Worm (Caenorhabditis elegans) whole organism, L4/young adult: ENCODE measurements around the gene F34H10.1.

Experiments used
- W03F9.2 ChIP-seq: fragments of 150-350 bp; optimal IDR thresholded peaks from 2 replicates; lab custom pipeline; 2014; ENCODE audit warnings: missing biosample characterization, missing genetic modification characterization
- dao-5 ChIP-seq: sonication (generic microtip); optimal IDR thresholded peaks from 2 replicates; lab custom pipeline; 2016; ENCODE audit warnings: missing genotype, missing genetic modification characterization, moderate library complexity, missing compliant biosample characterization
- him-1 ChIP-seq: sonication (generic microtip); optimal IDR thresholded peaks from 2 replicates; lab custom pipeline; 2016; ENCODE audit warnings: missing genotype, missing genetic modification reagents, missing genetic modification characterization, missing compliant biosample characterization

F34H10.1 gene

DNA sequence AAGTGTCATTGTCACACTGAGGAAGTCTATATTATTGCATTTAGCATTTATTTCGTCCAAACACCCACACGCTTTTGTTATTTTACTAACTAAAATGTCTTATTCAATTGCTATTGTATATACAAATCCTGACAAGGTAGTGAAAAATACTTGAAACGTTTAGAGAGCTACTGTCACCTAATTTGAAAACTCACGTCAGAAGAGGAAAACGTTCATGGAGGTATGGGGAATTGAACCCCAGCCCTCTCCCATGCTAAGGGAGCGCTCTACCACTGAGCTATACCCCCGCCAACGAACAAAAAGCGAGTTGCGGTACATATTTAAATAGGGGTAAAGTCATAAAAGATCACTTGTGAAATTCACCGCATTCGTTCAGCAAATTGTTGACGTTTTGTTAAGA, 3.3 kb upstream of the F34H10.1 start:
- TF ChIP-seq dao-5 (tag; lab: Kevin White, UChicago) (peak; percentile 71), him-1 (tag; lab: Kevin White, UChicago) (no peak)

DNA sequence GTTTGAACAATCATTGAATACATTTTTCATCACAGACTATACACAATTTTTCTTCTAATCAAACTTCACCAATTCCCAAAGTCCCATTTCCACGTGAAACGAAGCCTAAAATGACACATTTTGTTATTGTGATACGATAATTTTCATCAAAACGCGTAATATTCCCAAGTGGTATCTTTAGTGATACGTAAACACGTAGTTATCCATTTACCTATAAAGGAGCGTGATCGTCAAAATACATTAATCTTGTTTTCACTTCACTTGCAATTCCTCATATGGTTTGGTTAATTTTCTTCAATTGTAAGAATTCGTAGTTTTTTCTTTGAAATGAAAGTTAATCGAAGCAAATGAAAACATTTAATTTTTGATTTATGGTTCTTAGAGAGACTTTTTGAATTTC, 3.6 kb downstream of the F34H10.1 start:
- TF ChIP-seq dao-5 (tag; lab: Kevin White, UChicago), result no peak
- no peak for TF ChIP-seq W03F9.2 (tag; lab: Kevin White, UChicago)
- TF ChIP-seq him-1 (tag; lab: Kevin White, UChicago), result no peak

DNA sequence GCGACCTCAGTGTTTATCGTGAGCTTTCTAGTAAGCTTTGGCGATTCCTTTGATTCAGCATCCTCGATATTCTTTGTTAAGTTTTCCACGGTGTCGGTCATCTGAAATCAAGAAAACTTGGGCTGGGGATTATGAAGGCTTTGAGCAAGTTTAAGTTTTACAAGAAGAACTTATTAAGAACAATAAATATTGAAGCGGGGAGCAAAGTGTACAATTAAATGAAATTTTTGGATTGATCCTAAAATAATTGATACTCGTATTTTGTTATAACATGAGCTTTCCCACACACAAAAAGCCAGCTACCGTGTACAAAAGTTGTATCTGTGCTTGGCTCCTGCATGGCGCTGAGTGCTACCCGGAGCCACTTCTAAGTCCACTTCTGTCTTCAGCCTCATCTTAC, 9.0 kb downstream of the F34H10.1 start, which contains the start of gene F34H10.3:
F34H10.3 (minus strand) TSS at position 101 of the 400 bp plus-strand sequence.
- TF ChIP-seq W03F9.2 (tag; lab: Kevin White, UChicago) (no peak), dao-5 (tag; lab: Kevin White, UChicago) (no peak), him-1 (tag; lab: Kevin White, UChicago) (no peak)

DNA sequence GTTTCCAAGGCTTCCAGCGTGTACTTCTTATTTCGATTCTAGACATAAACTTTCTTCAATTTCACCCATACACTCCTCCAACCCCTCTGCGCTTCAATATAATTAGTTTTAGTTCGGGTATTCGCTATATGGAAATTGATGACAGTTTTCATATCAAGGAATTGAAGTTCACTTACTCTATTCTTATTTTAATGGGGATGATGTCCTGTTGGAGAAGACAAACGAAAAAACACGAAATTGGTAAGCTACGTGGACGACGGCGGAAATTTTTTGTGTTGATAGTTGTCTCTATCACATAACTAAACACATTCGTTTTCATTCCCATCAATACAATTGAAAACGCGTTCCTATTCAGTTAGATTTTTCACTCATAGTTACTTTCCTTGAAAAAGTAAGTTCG, 9.5 kb downstream of the F34H10.1 start, which contains the start of gene F34H10.5:
F34H10.5 (plus strand) TSS at position 301 of the 400 bp plus-strand sequence.
- TF ChIP-seq W03F9.2 (tag; lab: Kevin White, UChicago) (no peak), dao-5 (tag; lab: Kevin White, UChicago) (no peak), him-1 (tag; lab: Kevin White, UChicago) (no peak)

DNA sequence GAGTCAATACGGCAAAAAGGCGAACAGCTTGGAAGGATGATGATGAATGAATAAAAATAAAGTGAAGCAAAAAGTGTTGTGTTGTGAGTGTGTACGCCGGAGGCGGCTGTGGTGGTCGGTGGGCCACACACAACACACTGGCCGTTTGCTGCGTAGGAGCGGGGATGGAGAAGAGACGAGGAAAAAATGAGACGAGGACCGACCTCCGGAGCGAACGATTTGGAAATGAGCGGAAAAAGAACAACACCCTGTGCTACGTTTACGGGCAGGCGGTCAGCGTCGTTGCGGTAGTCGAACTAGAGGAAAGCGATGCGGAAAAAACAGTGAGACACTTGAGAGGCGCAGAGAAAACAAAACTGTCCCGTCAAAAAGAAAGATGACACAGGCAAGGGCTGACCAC, 11.2 kb downstream of the F34H10.1 start:
- no peak for TF ChIP-seq W03F9.2 (tag; lab: Kevin White, UChicago)
- no peak for TF ChIP-seq dao-5 (tag; lab: Kevin White, UChicago)
- no peak for TF ChIP-seq him-1 (tag; lab: Kevin White, UChicago)

DNA sequence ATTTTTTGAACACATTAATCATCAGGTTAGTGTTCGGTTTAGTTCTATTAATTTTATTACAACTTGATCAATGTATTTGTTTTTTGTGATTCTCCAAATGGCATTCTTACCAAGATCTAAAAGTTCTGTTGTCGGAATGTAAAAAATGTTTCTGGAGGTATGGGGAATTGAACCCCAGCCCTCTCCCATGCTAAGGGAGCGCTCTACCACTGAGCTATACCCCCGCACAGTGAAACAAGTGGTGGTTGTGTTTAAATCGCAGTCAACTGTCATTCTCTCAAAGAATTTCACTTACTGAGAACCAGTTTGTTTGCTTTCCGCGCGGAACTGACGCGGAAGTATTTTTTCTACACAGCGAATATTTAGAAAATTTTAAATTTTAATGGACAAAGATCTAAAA, 11.8 kb downstream of the F34H10.1 start:
- peak; percentile 34 for TF ChIP-seq him-1 (tag; lab: Kevin White, UChicago)
- TF ChIP-seq dao-5 (tag; lab: Kevin White, UChicago), result no peak

DNA sequence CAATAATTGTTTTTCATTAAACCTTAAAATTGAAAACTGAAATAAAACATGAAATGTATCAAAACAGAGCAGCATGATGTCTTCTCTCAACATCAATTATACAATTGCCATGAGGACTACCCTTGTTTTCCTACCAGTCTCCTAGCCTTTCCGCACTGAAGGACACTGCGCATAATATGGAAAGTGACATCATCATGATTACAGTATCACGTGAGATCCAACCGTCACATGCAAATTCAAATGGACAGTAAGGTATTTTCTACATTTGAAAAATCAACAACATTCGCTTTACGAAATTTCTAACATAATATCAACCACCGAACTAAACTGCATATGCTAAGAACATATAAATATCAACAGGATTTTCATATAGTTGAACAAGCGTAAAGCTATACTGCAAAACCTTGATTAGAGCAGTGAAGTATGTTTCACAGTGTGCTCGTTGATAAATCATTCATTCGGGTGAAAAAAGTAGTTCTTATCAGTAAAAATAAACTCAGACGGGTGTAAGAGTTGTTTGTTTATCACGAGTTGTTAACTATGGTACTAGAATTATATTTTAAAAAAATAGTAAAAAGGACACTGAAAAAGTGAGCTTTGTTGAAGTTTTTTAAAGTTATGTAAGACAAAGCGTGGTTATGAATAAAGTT, 13.0 kb downstream of the F34H10.1 start:
- TF ChIP-seq him-1 (tag; lab: Kevin White, UChicago), result no peak

DNA sequence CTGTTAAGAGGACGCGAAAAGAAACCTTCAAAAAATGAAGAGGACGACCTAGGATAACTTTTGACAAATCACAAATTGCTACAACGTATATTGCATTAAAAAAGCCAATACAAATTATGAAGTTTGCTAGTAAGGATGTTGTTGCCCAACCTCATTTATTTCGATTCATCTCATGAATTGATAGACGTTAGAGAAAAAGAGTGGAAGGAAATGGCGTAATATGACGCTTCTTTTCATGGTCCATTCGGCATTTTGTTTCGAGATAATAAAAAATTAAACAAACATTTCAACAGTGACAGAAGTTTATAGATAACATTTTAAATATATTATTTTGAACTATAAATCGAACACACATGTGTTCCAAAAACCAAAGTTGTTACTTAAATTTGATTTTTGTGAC, 15.0 kb downstream of the F34H10.1 start:
- TF ChIP-seq dao-5 (tag; lab: Kevin White, UChicago), result no peak
- TF ChIP-seq W03F9.2 (tag; lab: Kevin White, UChicago), result no peak
- TF ChIP-seq him-1 (tag; lab: Kevin White, UChicago), result no peak

DNA sequence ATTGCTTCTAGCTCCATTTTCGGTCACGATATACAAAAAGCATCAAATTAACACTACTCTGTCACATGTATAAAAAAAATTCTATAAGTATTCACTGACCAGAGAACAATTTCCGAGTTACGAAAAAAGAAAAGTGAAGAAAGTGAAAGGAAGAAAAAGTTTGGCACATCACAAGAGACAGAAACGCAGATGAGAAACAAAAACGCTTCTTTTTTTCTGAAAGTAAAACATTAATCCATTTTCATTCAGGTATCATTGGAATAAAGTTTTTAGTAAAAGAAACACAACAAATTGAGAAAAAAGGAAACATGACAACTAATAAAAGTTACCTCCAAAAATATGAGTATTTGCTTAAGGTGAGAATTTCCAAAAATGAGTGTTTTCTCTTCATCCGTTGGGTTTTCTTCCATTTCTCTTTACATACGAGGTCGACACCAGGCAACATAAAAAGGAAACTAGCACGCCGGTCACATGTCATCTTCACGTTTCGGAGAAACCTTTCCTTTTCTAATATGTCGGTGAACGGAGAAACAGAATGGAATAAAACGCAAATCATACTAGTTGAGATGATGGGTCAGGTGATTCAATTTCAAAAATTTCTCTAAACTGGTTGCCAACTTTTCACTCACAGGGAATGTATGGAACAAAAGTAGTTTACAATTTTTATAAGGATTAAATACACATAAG, 17.0 kb downstream of the F34H10.1 start:
- no peak for TF ChIP-seq W03F9.2 (tag; lab: Kevin White, UChicago)
- no peak for TF ChIP-seq him-1 (tag; lab: Kevin White, UChicago)
- TF ChIP-seq dao-5 (tag; lab: Kevin White, UChicago), result no peak

DNA sequence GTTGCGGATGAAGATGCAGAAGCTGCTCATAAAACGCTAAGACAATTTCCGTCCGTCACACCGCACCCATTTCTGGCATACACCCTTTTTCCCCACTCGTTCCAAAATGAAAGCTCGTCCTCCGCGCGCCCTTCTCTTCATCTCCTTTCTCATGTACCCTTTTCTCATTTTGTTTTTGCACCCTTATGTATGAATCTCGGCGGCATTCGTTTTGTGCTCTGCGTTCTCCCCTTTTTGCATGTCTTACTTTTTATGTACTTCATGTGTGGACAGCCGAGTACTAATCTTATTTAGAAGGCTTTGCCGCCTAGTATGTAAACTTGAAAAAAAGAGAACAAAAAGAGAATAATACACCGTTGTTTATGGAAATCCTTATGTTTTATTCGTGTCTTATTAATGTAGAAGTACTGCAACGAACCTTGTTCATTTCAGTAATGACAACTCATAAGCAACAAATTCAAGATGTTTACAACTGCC, 22.2 kb downstream of the F34H10.1 start, which contains the start of gene F34H10.4:
F34H10.4 (plus strand) TSS at position 427 of the 477 bp plus-strand sequence.
- no peak for TF ChIP-seq W03F9.2 (tag; lab: Kevin White, UChicago)
- no peak for TF ChIP-seq him-1 (tag; lab: Kevin White, UChicago)
- TF ChIP-seq dao-5 (tag; lab: Kevin White, UChicago), result no peak

DNA sequence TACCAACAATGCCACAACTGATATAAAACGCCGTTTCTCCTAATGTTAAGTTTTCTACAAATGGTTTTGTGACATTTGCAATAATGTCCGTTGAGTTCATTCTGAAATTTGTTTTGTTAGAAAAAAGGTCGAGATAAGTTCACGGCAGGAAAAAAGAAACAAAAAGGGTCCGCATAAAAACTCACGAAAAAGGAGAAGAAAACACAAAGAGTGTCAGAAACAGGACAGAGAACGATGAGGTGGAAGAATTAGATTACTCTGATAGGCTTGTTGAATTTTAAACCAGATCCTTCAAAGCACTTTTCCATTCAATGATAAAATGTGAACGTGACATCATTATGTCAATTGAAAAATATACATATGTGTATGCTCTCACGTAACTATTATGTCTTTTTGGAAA, 27.1 kb downstream of the F34H10.1 start, which contains the start of gene aex-2:
aex-2 (minus strand) TSS at position 101 of the 400 bp plus-strand sequence.
- TF ChIP-seq W03F9.2 (tag; lab: Kevin White, UChicago) (no peak), dao-5 (tag; lab: Kevin White, UChicago) (no peak), him-1 (tag; lab: Kevin White, UChicago) (no peak)

DNA sequence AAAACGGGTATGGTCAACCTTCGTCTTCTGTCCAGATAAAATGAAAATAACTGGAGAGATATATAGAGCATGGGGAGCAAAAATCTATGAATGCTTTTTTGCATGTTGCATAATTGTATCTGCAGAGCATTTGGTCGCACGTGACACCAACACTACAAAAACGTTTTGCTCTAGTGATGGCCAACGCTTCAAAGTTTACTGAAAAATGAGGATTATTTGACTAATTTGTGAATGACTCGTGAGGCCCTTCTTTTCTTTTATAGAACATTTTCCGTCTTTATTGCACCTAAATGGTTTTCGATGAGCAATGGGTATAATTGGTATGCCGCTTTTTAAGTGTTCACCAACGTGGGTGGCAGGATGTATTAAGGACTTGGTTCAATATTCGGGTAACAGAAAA, 27.6 kb downstream of the F34H10.1 start:
- TF ChIP-seq W03F9.2 (tag; lab: Kevin White, UChicago) (no peak), him-1 (tag; lab: Kevin White, UChicago) (no peak), dao-5 (tag; lab: Kevin White, UChicago) (no peak)

DNA sequence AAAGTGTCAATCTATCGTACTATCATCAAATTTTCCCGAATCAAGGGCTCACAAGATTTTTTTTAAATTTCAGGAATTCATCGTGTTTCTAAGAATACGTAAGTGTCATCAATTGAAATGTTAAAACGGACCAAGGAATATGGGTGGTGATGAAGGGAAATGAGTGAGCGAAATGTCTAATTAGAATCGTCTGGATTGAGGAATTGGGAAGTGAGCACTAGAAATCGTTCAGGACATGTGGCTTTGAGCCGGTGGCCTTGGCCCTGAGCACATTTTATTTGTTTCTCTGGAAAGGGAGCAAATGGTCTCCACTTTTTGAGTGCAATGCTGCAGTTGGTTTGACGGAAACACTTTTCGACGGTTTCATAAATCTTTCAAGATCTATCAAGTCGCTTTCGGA, 28.3 kb downstream of the F34H10.1 start:
- TF ChIP-seq dao-5 (tag; lab: Kevin White, UChicago) (no peak), him-1 (tag; lab: Kevin White, UChicago) (no peak), W03F9.2 (tag; lab: Kevin White, UChicago) (no peak)

DNA sequence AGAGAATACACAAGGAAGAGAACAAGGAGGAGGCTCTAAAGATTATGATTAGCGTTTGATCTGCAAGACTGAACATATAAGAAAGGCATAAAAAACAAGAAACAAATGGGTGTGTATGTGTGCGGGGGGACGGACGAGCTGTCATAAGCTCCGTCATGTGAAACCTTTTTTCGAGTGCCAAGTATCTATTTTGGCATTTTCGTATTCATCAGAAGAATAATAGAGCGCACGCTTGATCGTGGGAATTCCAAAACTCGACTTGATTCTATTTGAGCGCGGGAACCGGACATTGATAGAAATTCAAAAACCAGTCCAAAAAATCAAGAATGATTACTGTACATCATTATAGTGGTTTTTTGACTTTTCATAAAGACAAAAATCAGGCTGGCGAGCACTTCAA, 30.8 kb downstream of the F34H10.1 start:
- TF ChIP-seq dao-5 (tag; lab: Kevin White, UChicago) (no peak), him-1 (tag; lab: Kevin White, UChicago) (no peak), W03F9.2 (tag; lab: Kevin White, UChicago) (no peak)
